Worm (Caenorhabditis elegans): ENCODE results near the gene Y32F6A.4.

DNA sequence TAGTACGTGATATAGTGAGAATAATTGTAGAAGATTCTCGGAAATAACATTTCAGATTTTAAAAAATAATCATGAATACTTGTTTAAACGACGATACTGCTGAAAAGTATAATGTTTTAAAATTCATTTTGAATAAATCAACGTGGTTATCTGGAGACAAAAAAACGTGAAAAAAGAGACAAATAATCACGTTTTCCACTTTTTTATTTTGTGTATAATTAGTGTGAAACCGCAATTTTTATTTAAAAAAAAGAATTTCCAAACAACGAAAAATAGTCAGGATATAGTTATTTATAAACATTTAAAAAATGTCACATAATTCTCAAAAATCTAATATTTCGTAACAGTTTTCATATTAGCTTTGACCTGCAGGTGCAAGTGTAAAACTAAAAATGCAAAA is 27.6 kb downstream of the Y32F6A.4 start, which contains the start of gene F15H10.7:
- TF ChIP-seq snpc-4 (tag; optimal IDR thresholded peaks at IDR 0.05): no peak
- TF ChIP-seq unc-62 (GFP tag; optimal IDR thresholded peaks at IDR 0.05): no peak
- no peak for TF ChIP-seq nhr-28 (tag; optimal IDR thresholded peaks at IDR 0.05)
- TF ChIP-seq lin-13 (tag; optimal IDR thresholded peaks at IDR 0.05): no peak
- TF ChIP-seq elt-1 (tag; optimal IDR thresholded peaks at IDR 0.05; ENCODE audit: borderline replicate concordance, insufficient read depth): no peak
- TF ChIP-seq ztf-11 (tag; optimal IDR thresholded peaks at IDR 0.05): no peak

All from whole organism, mixed stage, embryonic.